Fruit fly (Drosophila melanogaster) whole organism, embryonic: ENCODE results near the gene Dhc36C.
A peak's percentile ranks its signal among the peaks of the same experiment; 100 is the strongest.

ENCODE experiments used
- Asciz ChIP-seq: fragments of 200-800 bp; sonication (Bioruptor generic); optimal IDR thresholded peaks from 2 replicates; lab custom pipeline; 2017; ENCODE audit warnings: missing biosample characterization, mild to moderate bottlenecking, missing genetic modification characterization, missing genetic modification reagents
- Bteb2 ChIP-seq: fragments of 200-800 bp; sonication (Bioruptor generic); optimal IDR thresholded peaks from 2 replicates; lab custom pipeline; 2016; ENCODE audit warnings: missing biosample characterization, missing genetic modification characterization
- CG10274 ChIP-seq: fragments of 200-800 bp; sonication (Bioruptor generic); optimal IDR thresholded peaks from 3 replicates; lab custom pipeline; 2017; ENCODE audit warnings: missing biosample characterization, mild to moderate bottlenecking, missing genetic modification characterization
- CG11398 ChIP-seq: fragments of 200-800 bp; sonication (Bioruptor generic); optimal IDR thresholded peaks from 2 replicates; lab custom pipeline; 2016; ENCODE audit warnings: missing biosample characterization, missing genetic modification characterization
- CG15479 ChIP-seq: fragments of 200-800 bp; sonication (Bioruptor generic); optimal IDR thresholded peaks from 3 replicates; lab custom pipeline; 2019; ENCODE audit warnings: missing biosample characterization, mild to moderate bottlenecking, missing genetic modification characterization, moderate library complexity
- CG15696 ChIP-seq: fragments of 200-800 bp; sonication (Bioruptor generic); optimal IDR thresholded peaks from 2 replicates; lab custom pipeline; 2019; ENCODE audit warnings: missing biosample characterization, mild to moderate bottlenecking, missing genetic modification characterization, moderate library complexity
- CG1647 ChIP-seq: fragments of 200-800 bp; sonication (Bioruptor generic); optimal IDR thresholded peaks from 3 replicates; lab custom pipeline; 2016; ENCODE audit warnings: missing biosample characterization, missing genetic modification characterization
- CG16815 ChIP-seq: fragments of 200-800 bp; sonication (Bioruptor generic); optimal IDR thresholded peaks from 3 replicates; lab custom pipeline; 2017; ENCODE audit warnings: missing biosample characterization, mild to moderate bottlenecking, missing genetic modification characterization
- CG17361 ChIP-seq: fragments of 200-800 bp; sonication (Bioruptor generic); IDR thresholded peaks from 3 replicates; pipeline ENCODE4 v1.3.6; 2022; ENCODE audit warnings: missing biosample characterization, missing genetic modification characterization
- CG1792 ChIP-seq: fragments of 200-800 bp; sonication (Bioruptor generic); optimal IDR thresholded peaks from 2 replicates; lab custom pipeline; 2016; ENCODE audit warnings: missing biosample characterization, missing genetic modification characterization
- CG18599 ChIP-seq: fragments of 200-800 bp; sonication (Bioruptor generic); optimal IDR thresholded peaks from 3 replicates; lab custom pipeline; 2017; ENCODE audit warnings: missing biosample characterization, missing genetic modification characterization, mild to moderate bottlenecking, moderate library complexity, missing genetic modification reagents
- CG18619 ChIP-seq: fragments of 200-800 bp; sonication (Bioruptor generic); optimal IDR thresholded peaks from 3 replicates; lab custom pipeline; 2017; ENCODE audit warnings: missing biosample characterization, mild to moderate bottlenecking, missing genetic modification characterization
- CG2199 ChIP-seq: fragments of 200-800 bp; sonication (Bioruptor generic); IDR thresholded peaks from 3 replicates; pipeline ENCODE4 v1.3.6; 2022; ENCODE audit warnings: missing biosample characterization, missing genetic modification characterization
- CG33213 ChIP-seq: fragments of 200-800 bp; sonication (Bioruptor generic); optimal IDR thresholded peaks from 3 replicates; lab custom pipeline; 2016; ENCODE audit warnings: missing biosample characterization, missing genetic modification characterization
- CG4360 ChIP-seq: fragments of 200-800 bp; sonication (Bioruptor generic); IDR thresholded peaks from 2 replicates; pipeline ENCODE4 v1.3.6; 2022; ENCODE audit warnings: missing biosample characterization, missing genetic modification characterization
- CG6689 ChIP-seq: fragments of 200-800 bp; sonication (Bioruptor generic); IDR thresholded peaks from 2 replicates; pipeline ENCODE4 v1.3.6; 2022; ENCODE audit warnings: missing biosample characterization, missing genetic modification characterization
- CG7839 ChIP-seq: fragments of 200-800 bp; sonication (Bioruptor generic); optimal IDR thresholded peaks from 3 replicates; lab custom pipeline; 2018; ENCODE audit warnings: missing biosample characterization, mild to moderate bottlenecking, missing genetic modification characterization, moderate library complexity
- CG7987 ChIP-seq: fragments of 200-800 bp; sonication (Bioruptor generic); optimal IDR thresholded peaks from 2 replicates; lab custom pipeline; 2018; ENCODE audit warnings: missing biosample characterization, mild to moderate bottlenecking, missing genetic modification characterization, moderate library complexity
- CG8089 ChIP-seq: fragments of 200-800 bp; sonication (Bioruptor generic); optimal IDR thresholded peaks from 3 replicates; lab custom pipeline; 2016; ENCODE audit warnings: missing biosample characterization, missing genetic modification characterization
- CG9437 ChIP-seq: fragments of 200-800 bp; sonication (Bioruptor generic); optimal IDR thresholded peaks from 2 replicates; lab custom pipeline; 2018; ENCODE audit warnings: missing biosample characterization, mild to moderate bottlenecking, missing genetic modification characterization
- CG9609 ChIP-seq: fragments of 200-800 bp; sonication (Bioruptor generic); optimal IDR thresholded peaks from 3 replicates; lab custom pipeline; 2016; ENCODE audit warnings: missing biosample characterization, missing genetic modification characterization
- Dfd ChIP-seq, 2 experiments: fragments of >200 bp; optimal IDR thresholded peaks; 2 replicates each; lab custom pipeline; 2017; ENCODE audit warnings: missing biosample characterization in 2 of 2, missing genetic modification characterization in 2 of 2
- Dll ChIP-seq: fragments of 200-800 bp; sonication (Bioruptor generic); IDR thresholded peaks from 4 replicates; pipeline ENCODE4 v1.3.6; 2022; ENCODE audit warnings: missing biosample characterization, missing genetic modification characterization; ENCODE audit not compliant: partially characterized antibody
- E2f2 ChIP-seq: fragments of 200-800 bp; sonication (Bioruptor generic); IDR thresholded peaks from 2 replicates; pipeline ENCODE4 v1.3.6; 2022; ENCODE audit warnings: missing biosample characterization, missing genetic modification characterization
- ERR ChIP-seq: fragments of 200-800 bp; sonication (Bioruptor generic); optimal IDR thresholded peaks from 2 replicates; lab custom pipeline; 2016; ENCODE audit warnings: missing biosample characterization, missing genetic modification characterization
- Eip74EF ChIP-seq, 2 experiments: fragments of 200-800 bp in 1 of 2; fragments of >200 bp in 1 of 2; sonication (Bioruptor generic) in 1 of 2; optimal IDR thresholded peaks; 2 replicates each; lab custom pipeline; 2017 to 2019; ENCODE audit warnings: missing biosample characterization in 2 of 2, missing genetic modification characterization in 2 of 2, mild to moderate bottlenecking in 1 of 2, moderate library complexity in 1 of 2
- Gug ChIP-seq: fragments of 200-800 bp; sonication (Bioruptor generic); IDR thresholded peaks from 4 replicates; pipeline ENCODE4 v1.3.6; 2022; ENCODE audit warnings: missing biosample characterization, missing genetic modification characterization
- Hr3 ChIP-seq: fragments of 200-800 bp; sonication (Bioruptor generic); optimal IDR thresholded peaks from 3 replicates; lab custom pipeline; 2016; ENCODE audit warnings: missing biosample characterization, missing genetic modification characterization
- Max ChIP-seq: fragments of 200-800 bp; sonication (Bioruptor generic); optimal IDR thresholded peaks from 2 replicates; lab custom pipeline; 2016; ENCODE audit warnings: missing biosample characterization, mild to moderate bottlenecking, missing genetic modification characterization
- Mes4 ChIP-seq: fragments of 200-800 bp; sonication (Bioruptor generic); optimal IDR thresholded peaks from 2 replicates; lab custom pipeline; 2016; ENCODE audit warnings: missing biosample characterization, missing genetic modification characterization
- amos ChIP-seq: fragments of 200-800 bp; sonication (Bioruptor generic); IDR thresholded peaks from 2 replicates; pipeline ENCODE4 v1.3.6; 2022; ENCODE audit warnings: missing biosample characterization, missing genetic modification characterization; ENCODE audit not compliant: partially characterized antibody
- caup ChIP-seq: fragments of 200-800 bp; sonication (Bioruptor generic); optimal IDR thresholded peaks from 3 replicates; lab custom pipeline; 2017; ENCODE audit warnings: missing biosample characterization, mild to moderate bottlenecking, missing genetic modification characterization, moderate library complexity; ENCODE audit not compliant: severe bottlenecking
- cg ChIP-seq: fragments of 200-800 bp; sonication (Bioruptor generic); optimal IDR thresholded peaks from 3 replicates; lab custom pipeline; 2019; ENCODE audit warnings: missing biosample characterization, mild to moderate bottlenecking, missing genetic modification characterization, moderate library complexity
- cwo ChIP-seq: fragments of 200-800 bp; sonication (Bioruptor generic); optimal IDR thresholded peaks from 3 replicates; lab custom pipeline; 2017; ENCODE audit warnings: missing biosample characterization, missing genetic modification characterization, mild to moderate bottlenecking, moderate library complexity, missing genetic modification reagents
- danr ChIP-seq: fragments of 200-800 bp; sonication (Bioruptor generic); IDR thresholded peaks from 2 replicates; pipeline ENCODE4 v1.3.6; 2022; ENCODE audit warnings: missing biosample characterization, missing genetic modification characterization
- fd64A ChIP-seq: fragments of 200-800 bp; sonication (Bioruptor generic); optimal IDR thresholded peaks from 3 replicates; lab custom pipeline; 2018; ENCODE audit warnings: missing biosample characterization, mild to moderate bottlenecking, missing genetic modification characterization
- gsb-n ChIP-seq: fragments of 200-800 bp; sonication (Bioruptor generic); optimal IDR thresholded peaks from 3 replicates; lab custom pipeline; 2018; ENCODE audit warnings: missing biosample characterization, mild to moderate bottlenecking, missing genetic modification characterization
- ham ChIP-seq: fragments of 200-800 bp; sonication (Bioruptor generic); IDR thresholded peaks from 2 replicates; pipeline ENCODE4 v1.3.6; 2022; ENCODE audit warnings: missing biosample characterization, missing genetic modification characterization
- hth ChIP-seq: fragments of >200 bp; optimal IDR thresholded peaks from 2 replicates; lab custom pipeline; 2017; ENCODE audit warnings: inconsistent platforms
- insv ChIP-seq, 2 experiments: fragments of 200-800 bp; sonication (Bioruptor generic); optimal IDR thresholded peaks; 3 replicates each; lab custom pipeline; 2016 to 2018; ENCODE audit warnings: missing biosample characterization in 2 of 2, missing genetic modification characterization in 2 of 2
- inv ChIP-seq: fragments of 200-800 bp; sonication (Bioruptor generic); IDR thresholded peaks from 2 replicates; pipeline ENCODE4 v1.3.6; 2022; ENCODE audit warnings: missing biosample characterization, missing genetic modification characterization; ENCODE audit not compliant: partially characterized antibody
- lbe ChIP-seq: fragments of 200-800 bp; sonication (Bioruptor generic); optimal IDR thresholded peaks from 2 replicates; lab custom pipeline; 2016; ENCODE audit warnings: missing biosample characterization, mild to moderate bottlenecking, missing genetic modification characterization
- prd ChIP-seq, 3 experiments: fragments of >200 bp in 2 of 3; fragments of 200-800 bp in 1 of 3; sonication (Bioruptor generic) in 1 of 3; optimal IDR thresholded peaks in 2 of 3; IDR thresholded peaks in 1 of 3; 2 replicates in 2 of 3; 3 replicates in 1 of 3; pipeline versions ENCODE4 v1.3.6 to Lab custom; 2017 to 2022; ENCODE audit warnings: missing biosample characterization in 1 of 3, missing genetic modification characterization in 1 of 3
- sc ChIP-seq, 3 experiments: fragments of >200 bp in 2 of 3; fragments of 200-800 bp in 1 of 3; sonication (Bioruptor generic) in 1 of 3; optimal IDR thresholded peaks; 2 replicates in 2 of 3; 3 replicates in 1 of 3; lab custom pipeline; 2017; ENCODE audit warnings: mild to moderate bottlenecking in 1 of 3, missing biosample characterization in 1 of 3, missing genetic modification characterization in 1 of 3, missing genetic modification reagents in 1 of 3
- sd ChIP-seq: fragments of 200-800 bp; sonication (Bioruptor generic); optimal IDR thresholded peaks from 3 replicates; lab custom pipeline; 2018; ENCODE audit warnings: missing biosample characterization, mild to moderate bottlenecking, missing genetic modification characterization, moderate library complexity
- sisA ChIP-seq: fragments of 200-800 bp; sonication (Bioruptor generic); IDR thresholded peaks from 2 replicates; pipeline ENCODE4 v1.3.6; 2022; ENCODE audit warnings: missing biosample characterization, missing genetic modification characterization
- trh ChIP-seq: fragments of 200-800 bp; sonication (Bioruptor generic); optimal IDR thresholded peaks from 2 replicates; lab custom pipeline; 2016; ENCODE audit warnings: missing biosample characterization, missing genetic modification characterization
- ttk ChIP-seq: fragments of 200-800 bp; sonication (Bioruptor generic); IDR thresholded peaks from 2 replicates; pipeline ENCODE4 v2.1.2; 2022; ENCODE audit warnings: missing biosample characterization, missing genetic modification characterization

Dhc36C gene

dm6 chr2L:17480943-17481580 is 20.1 kb upstream of the Dhc36C start, which contains the start of the genes fws and Lamtor3 (continued):
- TF ChIP-seq Asciz (GFP tag; lab: Kevin White, UChicago) = peak; percentile 97
- peak; percentile 99 for TF ChIP-seq Hr3 (GFP tag; lab: Kevin White, UChicago)
- peak; percentile 68 for TF ChIP-seq CG8089
- peak; percentile 90 for TF ChIP-seq E2f2 (GFP tag; lab: Robert Waterston, UW)
- TF ChIP-seq sisA (GFP tag; lab: Robert Waterston, UW) = peak; percentile 98
- no peak for TF ChIP-seq insv (GFP tag; optimal IDR thresholded peaks at IDR 0.05; lab: Kevin White, UChicago)
- peak; percentile 99 for TF ChIP-seq CG6689
- TF ChIP-seq hth (lab: Kevin White, UChicago) = no peak
- peak; percentile 74 for TF ChIP-seq Dll (GFP tag; lab: Robert Waterston, UW)
- no peak for TF ChIP-seq prd (optimal IDR thresholded peaks at IDR 0.05; lab: Kevin White, UChicago)
- peak; percentile 100 for TF ChIP-seq prd (GFP tag; IDR thresholded peaks at IDR 0.05; lab: Robert Waterston, UW)
- peak; percentile 97 for TF ChIP-seq danr (GFP tag; lab: Robert Waterston, UW)
- peak; percentile 96 for TF ChIP-seq ham (GFP tag; lab: Robert Waterston, UW)
- peak; percentile 98 for TF ChIP-seq lbe (GFP tag; lab: Kevin White, UChicago)
- TF ChIP-seq CG15479 (GFP tag; lab: Kevin White, UChicago) = peak; percentile 26
- peak; percentile 48 for TF ChIP-seq CG1792
- peak; percentile 98 for TF ChIP-seq CG16815 (GFP tag; lab: Kevin White, UChicago)
- no peak for TF ChIP-seq Dfd (GFP tag; optimal IDR thresholded peaks at IDR 0.05; lab: Kevin White, UChicago)
- TF ChIP-seq cwo (GFP tag; lab: Kevin White, UChicago) = peak; percentile 95
- TF ChIP-seq CG11398 (GFP tag; lab: Kevin White, UChicago) = peak; percentile 74
- no peak; the same call in 1 of the 2 replicates for TF ChIP-seq inv (GFP tag; lab: Robert Waterston, UW)
- no peak for TF ChIP-seq amos (GFP tag; lab: Robert Waterston, UW)
- TF ChIP-seq caup (GFP tag; lab: Kevin White, UChicago) = peak; percentile 97
- TF ChIP-seq cg (GFP tag; lab: Kevin White, UChicago) = no peak
- TF ChIP-seq sd (tag; lab: Kevin White, UChicago) = peak; percentile 92
- peak; percentile 96 for TF ChIP-seq CG9437 (GFP tag; lab: Kevin White, UChicago)
- peak; percentile 72 for TF ChIP-seq CG33213 (GFP tag; lab: Kevin White, UChicago)
- TF ChIP-seq CG10274 (GFP tag; lab: Kevin White, UChicago) = peak; percentile 84
- peak; percentile 99 for TF ChIP-seq CG2199 (GFP tag; lab: Robert Waterston, UW)
- TF ChIP-seq ttk (GFP tag; lab: Robert Waterston, UW) = peak; percentile 99
- TF ChIP-seq fd64A = peak; percentile 93
- TF ChIP-seq CG4360 (GFP tag; lab: Robert Waterston, UW) = peak; percentile 90
- TF ChIP-seq gsb-n (tag; lab: Kevin White, UChicago) = peak; percentile 98
- TF ChIP-seq CG15696 (tag; lab: Kevin White, UChicago) = peak; percentile 88
- TF ChIP-seq CG18599 (GFP tag; lab: Kevin White, UChicago) = peak; percentile 98
- peak; percentile 97 for TF ChIP-seq CG18619 (GFP tag; lab: Kevin White, UChicago)
- peak; percentile 83 for TF ChIP-seq CG1647 (GFP tag; lab: Kevin White, UChicago)
- TF ChIP-seq Bteb2 (GFP tag; lab: Kevin White, UChicago) = peak; percentile 90
- peak; percentile 95 for TF ChIP-seq CG7987
- peak; percentile 98 for TF ChIP-seq CG17361 (GFP tag; lab: Robert Waterston, UW)
- TF ChIP-seq Mes4 (GFP tag; lab: Kevin White, UChicago) = peak; percentile 72
- no peak for TF ChIP-seq sc (optimal IDR thresholded peaks at IDR 0.05; lab: Kevin White, UChicago)
- TF ChIP-seq sc (GFP tag; optimal IDR thresholded peaks at IDR 0.05; lab: Kevin White, UChicago) = peak; percentile 98
- peak; percentile 99 for TF ChIP-seq CG7839
- peak; percentile 39 for TF ChIP-seq ERR (GFP tag; lab: Kevin White, UChicago)
- TF ChIP-seq Gug (GFP tag; lab: Robert Waterston, UW) = peak; percentile 99
- TF ChIP-seq Max (GFP tag; lab: Kevin White, UChicago) = peak; percentile 92
- TF ChIP-seq CG9609 (GFP tag; lab: Kevin White, UChicago) = peak; percentile 90
- peak in 1 of 2 experiments; percentile 95 for TF ChIP-seq Eip74EF (GFP tag; optimal IDR thresholded peaks at IDR 0.05; lab: Kevin White, UChicago)
- TF ChIP-seq trh (GFP tag; lab: Kevin White, UChicago) = peak; percentile 91
